Worm (Caenorhabditis elegans) whole organism, L3 larva: Measurements from ENCODE around the gene T07D4.2.

Experiments used
- fos-1 ChIP-seq: fragments of 150-350 bp; optimal IDR thresholded peaks from 2 replicates; lab custom pipeline; 2014; ENCODE audit warnings: missing biosample characterization, missing genetic modification characterization
- lin-39 ChIP-seq: fragments of 150-350 bp; optimal IDR thresholded peaks from 2 replicates; lab custom pipeline; 2018; ENCODE audit warnings: missing biosample characterization, missing genetic modification reagents, missing genetic modification characterization
- nhr-12 ChIP-seq: fragments of 150-350 bp; optimal IDR thresholded peaks from 2 replicates; lab custom pipeline; 2014; ENCODE audit warnings: missing biosample characterization, missing genetic modification characterization
- nhr-23 ChIP-seq: fragments of 150-350 bp; optimal IDR thresholded peaks from 2 replicates; lab custom pipeline; 2014; ENCODE audit warnings: missing biosample characterization, missing genetic modification reagents, missing genetic modification characterization
- nhr-25 ChIP-seq: sonication (generic microtip); optimal IDR thresholded peaks from 2 replicates; lab custom pipeline; 2017; ENCODE audit warnings: missing biosample characterization, missing genetic modification characterization
- nhr-77 ChIP-seq: fragments of 150-350 bp; optimal IDR thresholded peaks from 2 replicates; lab custom pipeline; 2014; ENCODE audit warnings: missing biosample characterization, missing genetic modification characterization
- pqm-1 ChIP-seq: fragments of 150-350 bp; optimal IDR thresholded peaks from 2 replicates; lab custom pipeline; 2017; ENCODE audit warnings: missing biosample characterization, missing genetic modification characterization, inconsistent platforms
- skn-1 ChIP-seq: fragments of 150-350 bp; optimal IDR thresholded peaks from 2 replicates; lab custom pipeline; 2014; ENCODE audit warnings: missing biosample characterization, missing genetic modification characterization
- snpc-4 ChIP-seq: fragments of 150-350 bp; optimal IDR thresholded peaks from 2 replicates; lab custom pipeline; 2014; ENCODE audit warnings: missing biosample characterization, missing genetic modification characterization
- unc-39 ChIP-seq: sonication (generic microtip); optimal IDR thresholded peaks from 4 replicates; lab custom pipeline; 2017; ENCODE audit warnings: missing biosample characterization, missing genetic modification characterization
- ztf-4 ChIP-seq: fragments of 150-350 bp; optimal IDR thresholded peaks from 2 replicates; lab custom pipeline; 2014; ENCODE audit warnings: missing biosample characterization, missing genetic modification characterization

DNA sequence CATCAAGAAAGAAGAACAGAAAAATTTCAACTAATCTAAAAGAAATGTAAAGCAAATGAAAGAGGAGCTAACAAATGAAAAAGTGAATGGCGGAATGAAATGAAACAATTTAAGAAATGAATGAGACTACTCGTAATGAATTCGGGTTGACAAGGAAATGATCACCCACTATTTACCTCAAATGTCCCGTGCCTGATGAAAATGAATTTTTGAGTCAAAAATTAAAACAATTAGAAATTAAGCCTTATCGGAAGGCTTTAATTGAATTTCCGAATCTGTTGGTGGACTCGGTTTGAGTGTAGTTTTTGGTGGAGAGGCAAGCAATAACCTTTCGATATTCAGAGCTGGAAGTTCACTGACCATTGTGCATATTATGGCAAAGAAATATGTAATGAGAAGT, 24.8 kb downstream of the T07D4.2 start:
- no peak for TF ChIP-seq snpc-4 (tag; lab: Kevin White, UChicago)
- no peak for TF ChIP-seq nhr-23 (tag; lab: Kevin White, UChicago)
- TF ChIP-seq unc-39 (tag; lab: Kevin White, UChicago), result no peak
- TF ChIP-seq nhr-12 (tag; lab: Kevin White, UChicago), result no peak
- TF ChIP-seq pqm-1 (tag; lab: Kevin White, UChicago), result no peak
- no peak for TF ChIP-seq ztf-4 (tag; lab: Kevin White, UChicago)
- no peak for TF ChIP-seq fos-1 (tag; lab: Kevin White, UChicago)
- no peak for TF ChIP-seq lin-39 (tag; lab: Kevin White, UChicago)
- TF ChIP-seq skn-1 (tag; lab: Kevin White, UChicago), result no peak
- no peak for TF ChIP-seq nhr-25 (tag; lab: Kevin White, UChicago)
- no peak for TF ChIP-seq nhr-77
